Worm (Caenorhabditis elegans): ENCODE data around the gene clec-205.

DNA sequence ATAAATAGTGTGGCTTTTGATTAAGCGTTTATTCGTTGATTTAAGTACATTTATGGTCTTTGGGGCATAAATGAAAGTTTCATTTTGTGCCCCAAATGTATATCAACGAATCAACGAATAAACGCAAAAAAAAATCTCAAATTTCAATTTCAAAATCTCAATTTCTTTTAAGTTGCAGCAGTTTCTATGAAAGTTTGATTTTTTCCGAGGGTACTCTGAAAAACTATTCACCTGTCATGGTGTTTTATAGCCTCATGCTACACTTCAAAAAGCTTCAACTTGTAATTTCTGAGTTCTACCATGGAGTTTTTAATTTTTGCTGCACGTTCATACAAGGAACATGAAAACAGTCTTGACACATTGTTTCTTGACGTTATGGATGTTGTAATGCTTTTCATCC is 8.2 kb upstream of the clec-205 start, which contains the start of gene ZK697.1:
- TF ChIP-seq nhr-11 (tag; optimal IDR thresholded peaks at IDR 0.05) (no peak), snpc-4 (tag; optimal IDR thresholded peaks at IDR 0.05) (no peak), nhr-77 (tag; optimal IDR thresholded peaks at IDR 0.05) (no peak)
